Worm (Caenorhabditis elegans): Measurements from ENCODE around the gene R10F2.6.

DNA sequence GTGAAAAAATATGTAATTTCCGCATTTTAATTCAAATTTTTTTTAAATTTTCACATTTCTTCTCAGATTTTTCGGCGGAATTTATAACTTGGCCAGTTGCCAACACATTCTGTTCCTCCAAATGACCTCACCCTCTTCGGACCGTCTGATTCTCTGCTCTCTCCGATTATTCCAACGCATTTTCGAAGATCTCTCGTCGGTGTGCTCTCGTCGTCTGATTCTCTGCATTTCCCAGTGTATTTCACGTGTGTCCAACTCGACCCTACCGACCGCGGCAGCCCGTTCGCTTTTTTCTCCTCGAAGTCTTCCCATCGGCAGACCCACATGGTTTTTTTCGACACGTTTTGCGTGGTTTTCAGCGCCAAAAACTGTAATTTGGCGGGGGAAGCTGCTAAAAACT, 3.4 kb upstream of the R10F2.6 start:
- no peak for TF ChIP-seq W03F9.2 (tag; optimal IDR thresholded peaks at IDR 0.05)
- TF ChIP-seq him-1 (tag; optimal IDR thresholded peaks at IDR 0.05) = no peak

Measured in whole organism, L4/young adult.